Fruit fly (Drosophila melanogaster): ENCODE results near the gene Tmtc1.

DNA sequence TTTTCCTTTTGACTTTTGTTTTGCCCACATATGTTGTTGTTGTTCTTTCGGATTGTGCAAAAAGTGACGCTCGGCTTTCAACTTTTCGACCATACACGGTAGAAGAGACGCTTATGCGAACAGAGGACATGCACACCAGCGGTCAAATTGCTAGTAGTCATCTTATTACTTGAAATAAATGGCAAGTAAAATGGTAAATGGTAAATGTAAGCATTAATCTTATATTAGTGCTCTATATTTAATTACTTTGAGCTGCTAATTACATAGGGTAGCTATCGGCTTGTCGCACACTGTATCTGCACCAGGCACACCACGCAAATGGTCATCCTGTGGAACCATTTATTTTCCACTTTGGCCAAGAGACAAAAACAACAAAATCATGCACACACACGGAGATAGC is 43.8 kb downstream of the Tmtc1 start:
- no peak for TF ChIP-seq usp (GFP tag; optimal IDR thresholded peaks at IDR 0.05)
- TF ChIP-seq EcR (GFP tag; optimal IDR thresholded peaks at IDR 0.05) = no peak
- no peak for TF ChIP-seq CG8478 (optimal IDR thresholded peaks at IDR 0.05)
- no peak for TF ChIP-seq psq (optimal IDR thresholded peaks at IDR 0.05)
- TF ChIP-seq Dll (optimal IDR thresholded peaks at IDR 0.05) = no peak

Data from whole organism.